Fruit fly (Drosophila melanogaster) whole organism, embryonic: ENCODE results near the gene Usp30.

Experiments used
- Atf-2 ChIP-seq: fragments of 200-800 bp; sonication (Bioruptor generic); optimal IDR thresholded peaks from 2 replicates; lab custom pipeline; 2016; ENCODE audit warnings: missing biosample characterization, missing genetic modification characterization
- Bteb2 ChIP-seq: fragments of 200-800 bp; sonication (Bioruptor generic); optimal IDR thresholded peaks from 2 replicates; lab custom pipeline; 2016; ENCODE audit warnings: missing biosample characterization, missing genetic modification characterization
- CG10462 ChIP-seq: fragments of 200-800 bp; sonication (Bioruptor generic); optimal IDR thresholded peaks from 2 replicates; lab custom pipeline; 2016; ENCODE audit warnings: missing biosample characterization, missing genetic modification characterization
- CG12659 ChIP-seq: fragments of 200-800 bp; sonication (Bioruptor generic); optimal IDR thresholded peaks from 3 replicates; lab custom pipeline; 2017; ENCODE audit warnings: mild to moderate bottlenecking, missing biosample characterization, missing genetic modification reagents, missing genetic modification characterization
- CG13424 ChIP-seq: fragments of 200-800 bp; sonication (Bioruptor generic); optimal IDR thresholded peaks from 2 replicates; lab custom pipeline; 2019; ENCODE audit warnings: missing biosample characterization, mild to moderate bottlenecking, missing genetic modification characterization, moderate library complexity
- CG15696 ChIP-seq: fragments of 200-800 bp; sonication (Bioruptor generic); optimal IDR thresholded peaks from 2 replicates; lab custom pipeline; 2019; ENCODE audit warnings: missing biosample characterization, mild to moderate bottlenecking, missing genetic modification characterization, moderate library complexity
- CG16813 ChIP-seq: fragments of 200-800 bp; sonication (Bioruptor generic); IDR thresholded peaks from 3 replicates; pipeline ENCODE4 v1.3.6; 2022; ENCODE audit warnings: missing biosample characterization, missing genetic modification characterization; ENCODE audit not compliant: partially characterized antibody
- CG16863 ChIP-seq: fragments of 200-800 bp; sonication (Bioruptor generic); optimal IDR thresholded peaks from 3 replicates; lab custom pipeline; 2016; ENCODE audit warnings: missing biosample characterization, missing genetic modification characterization
- CG1792 ChIP-seq: fragments of 200-800 bp; sonication (Bioruptor generic); optimal IDR thresholded peaks from 2 replicates; lab custom pipeline; 2016; ENCODE audit warnings: missing biosample characterization, missing genetic modification characterization
- CG2116 ChIP-seq: fragments of 200-800 bp; sonication (Bioruptor generic); optimal IDR thresholded peaks from 3 replicates; lab custom pipeline; 2018; ENCODE audit warnings: missing biosample characterization, mild to moderate bottlenecking, missing genetic modification characterization
- CG2889 ChIP-seq: fragments of 200-800 bp; sonication (Bioruptor generic); IDR thresholded peaks from 3 replicates; pipeline ENCODE4 v1.3.6; 2022; ENCODE audit warnings: missing biosample characterization, missing genetic modification characterization
- CG3163 ChIP-seq: fragments of 200-800 bp; sonication (Bioruptor generic); optimal IDR thresholded peaks from 3 replicates; lab custom pipeline; 2016; ENCODE audit warnings: missing biosample characterization, missing genetic modification characterization
- CG3407 ChIP-seq: fragments of 200-800 bp; sonication (Bioruptor generic); optimal IDR thresholded peaks from 2 replicates; lab custom pipeline; 2018; ENCODE audit warnings: missing biosample characterization, mild to moderate bottlenecking, missing genetic modification characterization
- CG34224 ChIP-seq: fragments of 200-800 bp; sonication (Bioruptor generic); IDR thresholded peaks from 3 replicates; pipeline ENCODE4 v1.3.6; 2022; ENCODE audit warnings: missing biosample characterization, missing genetic modification characterization; ENCODE audit not compliant: partially characterized antibody
- CG4360 ChIP-seq: fragments of 200-800 bp; sonication (Bioruptor generic); IDR thresholded peaks from 2 replicates; pipeline ENCODE4 v1.3.6; 2022; ENCODE audit warnings: missing biosample characterization, missing genetic modification characterization
- CG4854 ChIP-seq: fragments of 200-800 bp; sonication (Bioruptor generic); optimal IDR thresholded peaks from 2 replicates; lab custom pipeline; 2016; ENCODE audit warnings: missing biosample characterization, missing genetic modification characterization, inconsistent platforms
- CG7987 ChIP-seq: fragments of 200-800 bp; sonication (Bioruptor generic); optimal IDR thresholded peaks from 2 replicates; lab custom pipeline; 2018; ENCODE audit warnings: missing biosample characterization, mild to moderate bottlenecking, missing genetic modification characterization, moderate library complexity
- CG8290 ChIP-seq, 3 experiments: fragments of 200-800 bp; sonication (Bioruptor generic); optimal IDR thresholded peaks; 2 replicates each; lab custom pipeline; 2016 to 2019; ENCODE audit warnings: missing biosample characterization in 3 of 3, missing genetic modification characterization in 3 of 3, mild to moderate bottlenecking in 2 of 3, moderate library complexity in 1 of 3
- CG8924 ChIP-seq: fragments of 200-800 bp; optimal IDR thresholded peaks from 3 replicates; lab custom pipeline; 2019; ENCODE audit warnings: missing biosample characterization, mild to moderate bottlenecking, missing genetic modification characterization, moderate library complexity
- CG9437 ChIP-seq: fragments of 200-800 bp; sonication (Bioruptor generic); optimal IDR thresholded peaks from 2 replicates; lab custom pipeline; 2018; ENCODE audit warnings: missing biosample characterization, mild to moderate bottlenecking, missing genetic modification characterization
- D19B ChIP-seq: fragments of 200-800 bp; sonication (Bioruptor generic); optimal IDR thresholded peaks from 2 replicates; lab custom pipeline; 2017; ENCODE audit warnings: missing biosample characterization, mild to moderate bottlenecking, missing genetic modification characterization
- Elba2 ChIP-seq: fragments of 200-800 bp; sonication (Bioruptor generic); optimal IDR thresholded peaks from 3 replicates; lab custom pipeline; 2016; ENCODE audit warnings: missing biosample characterization, missing genetic modification characterization
- H2.0 ChIP-seq: fragments of 200-800 bp; sonication (Bioruptor generic); IDR thresholded peaks from 2 replicates; pipeline ENCODE4 v1.3.6; 2022; ENCODE audit warnings: missing biosample characterization, missing genetic modification characterization
- HmgZ ChIP-seq: fragments of 200-800 bp; sonication (Bioruptor generic); optimal IDR thresholded peaks from 2 replicates; lab custom pipeline; 2018; ENCODE audit warnings: missing biosample characterization, mild to moderate bottlenecking, missing genetic modification characterization
- Hr78 ChIP-seq, 2 experiments: fragments of 200-800 bp in 1 of 2; fragments of >200 bp in 1 of 2; sonication (Bioruptor generic) in 1 of 2; optimal IDR thresholded peaks; 2 replicates each; lab custom pipeline; 2017 to 2019; ENCODE audit warnings: missing biosample characterization in 2 of 2, missing genetic modification characterization in 2 of 2, mild to moderate bottlenecking in 1 of 2, moderate library complexity in 1 of 2
- MESR4 ChIP-seq: fragments of 200-800 bp; sonication (Bioruptor generic); optimal IDR thresholded peaks from 2 replicates; lab custom pipeline; 2018; ENCODE audit warnings: missing biosample characterization, mild to moderate bottlenecking, missing genetic modification characterization, moderate library complexity
- Nf-YB ChIP-seq: fragments of 200-800 bp; sonication (Bioruptor generic); optimal IDR thresholded peaks from 3 replicates; lab custom pipeline; 2019; ENCODE audit warnings: missing biosample characterization, mild to moderate bottlenecking, missing genetic modification characterization, moderate library complexity
- PHDP ChIP-seq: fragments of 200-800 bp; sonication (Bioruptor generic); optimal IDR thresholded peaks from 3 replicates; lab custom pipeline; 2018; ENCODE audit warnings: missing biosample characterization, mild to moderate bottlenecking, missing genetic modification characterization, moderate library complexity
- Side ChIP-seq: fragments of 200-800 bp; sonication (Bioruptor generic); optimal IDR thresholded peaks from 2 replicates; lab custom pipeline; 2016; ENCODE audit warnings: missing biosample characterization, missing genetic modification characterization
- al ChIP-seq: fragments of 200-800 bp; sonication (Bioruptor generic); IDR thresholded peaks from 2 replicates; pipeline ENCODE4 v1.3.6; 2022; ENCODE audit warnings: missing biosample characterization, missing genetic modification characterization
- amos ChIP-seq: fragments of 200-800 bp; sonication (Bioruptor generic); IDR thresholded peaks from 2 replicates; pipeline ENCODE4 v1.3.6; 2022; ENCODE audit warnings: missing biosample characterization, missing genetic modification characterization; ENCODE audit not compliant: partially characterized antibody
- bbx ChIP-seq: fragments of 200-800 bp; sonication (Bioruptor generic); IDR thresholded peaks from 2 replicates; pipeline ENCODE4 v1.3.6; 2022; ENCODE audit warnings: missing biosample characterization, missing genetic modification characterization; ENCODE audit not compliant: partially characterized antibody
- cas ChIP-seq: fragments of 200-800 bp; sonication (Bioruptor generic); IDR thresholded peaks from 2 replicates; pipeline ENCODE4 v1.3.6; 2022; ENCODE audit warnings: missing biosample characterization, missing genetic modification characterization
- cwo ChIP-seq: fragments of 200-800 bp; sonication (Bioruptor generic); optimal IDR thresholded peaks from 3 replicates; lab custom pipeline; 2017; ENCODE audit warnings: missing biosample characterization, missing genetic modification characterization, mild to moderate bottlenecking, moderate library complexity, missing genetic modification reagents
- fru ChIP-seq: fragments of >200 bp; optimal IDR thresholded peaks from 2 replicates; lab custom pipeline; 2017
- h ChIP-seq: fragments of >200 bp; optimal IDR thresholded peaks from 2 replicates; lab custom pipeline; 2017
- ind ChIP-seq: fragments of 200-800 bp; sonication (Bioruptor generic); optimal IDR thresholded peaks from 3 replicates; lab custom pipeline; 2016; ENCODE audit warnings: missing biosample characterization, missing genetic modification characterization
- jumu ChIP-seq: fragments of 200-800 bp; sonication (Bioruptor generic); optimal IDR thresholded peaks from 3 replicates; lab custom pipeline; 2016; ENCODE audit warnings: missing biosample characterization, missing genetic modification characterization
- kah ChIP-seq: fragments of 200-800 bp; sonication (Bioruptor generic); optimal IDR thresholded peaks from 2 replicates; lab custom pipeline; 2018; ENCODE audit warnings: missing biosample characterization, mild to moderate bottlenecking, missing genetic modification characterization
- lbe ChIP-seq: fragments of 200-800 bp; sonication (Bioruptor generic); optimal IDR thresholded peaks from 2 replicates; lab custom pipeline; 2016; ENCODE audit warnings: missing biosample characterization, mild to moderate bottlenecking, missing genetic modification characterization
- mirr ChIP-seq: fragments of 200-800 bp; sonication (Bioruptor generic); optimal IDR thresholded peaks from 3 replicates; lab custom pipeline; 2018; ENCODE audit warnings: missing biosample characterization, mild to moderate bottlenecking, missing genetic modification characterization
- onecut ChIP-seq: fragments of 200-800 bp; sonication (Bioruptor generic); IDR thresholded peaks from 2 replicates; pipeline ENCODE4 v1.3.6; 2022; ENCODE audit warnings: missing biosample characterization, missing genetic modification characterization
- org-1 ChIP-seq: fragments of 200-800 bp; sonication (Bioruptor generic); optimal IDR thresholded peaks from 2 replicates; lab custom pipeline; 2017; ENCODE audit warnings: missing biosample characterization, missing genetic modification characterization
- phol ChIP-seq: fragments of 200-800 bp; sonication (Bioruptor generic); optimal IDR thresholded peaks from 3 replicates; lab custom pipeline; 2018; ENCODE audit warnings: missing biosample characterization, mild to moderate bottlenecking, missing genetic modification characterization, moderate library complexity
- sqz ChIP-seq: fragments of 200-800 bp; sonication (Bioruptor generic); optimal IDR thresholded peaks from 3 replicates; lab custom pipeline; 2018; ENCODE audit warnings: missing biosample characterization, mild to moderate bottlenecking, missing genetic modification characterization
- sr ChIP-seq: fragments of 200-800 bp; sonication (Bioruptor generic); IDR thresholded peaks from 3 replicates; pipeline ENCODE4 v1.3.6; 2022; ENCODE audit warnings: missing biosample characterization, missing genetic modification characterization
- sug ChIP-seq: fragments of 200-800 bp; optimal IDR thresholded peaks from 2 replicates; lab custom pipeline; 2019; ENCODE audit warnings: missing biosample characterization, mild to moderate bottlenecking, missing genetic modification characterization, moderate library complexity
- tll ChIP-seq, 2 experiments: fragments of 200-800 bp in 1 of 2; fragments of >200 bp in 1 of 2; sonication (Bioruptor generic) in 1 of 2; optimal IDR thresholded peaks; 2 replicates each; lab custom pipeline; 2017 to 2019; ENCODE audit warnings: missing biosample characterization in 2 of 2, missing genetic modification characterization in 2 of 2, mild to moderate bottlenecking in 1 of 2, moderate library complexity in 1 of 2
- unc-4 ChIP-seq: fragments of 200-800 bp; sonication (Bioruptor generic); IDR thresholded peaks from 2 replicates; pipeline ENCODE4 v1.3.6; 2022; ENCODE audit warnings: missing biosample characterization, missing genetic modification characterization; ENCODE audit not compliant: partially characterized antibody
- usp ChIP-seq: fragments of >200 bp; optimal IDR thresholded peaks from 2 replicates; lab custom pipeline; 2017; ENCODE audit warnings: missing biosample characterization, missing genetic modification characterization
- zen ChIP-seq: fragments of 200-800 bp; sonication (Bioruptor generic); optimal IDR thresholded peaks from 3 replicates; lab custom pipeline; 2018; ENCODE audit warnings: missing biosample characterization, mild to moderate bottlenecking, missing genetic modification characterization, moderate library complexity

Gene Usp30

DNA sequence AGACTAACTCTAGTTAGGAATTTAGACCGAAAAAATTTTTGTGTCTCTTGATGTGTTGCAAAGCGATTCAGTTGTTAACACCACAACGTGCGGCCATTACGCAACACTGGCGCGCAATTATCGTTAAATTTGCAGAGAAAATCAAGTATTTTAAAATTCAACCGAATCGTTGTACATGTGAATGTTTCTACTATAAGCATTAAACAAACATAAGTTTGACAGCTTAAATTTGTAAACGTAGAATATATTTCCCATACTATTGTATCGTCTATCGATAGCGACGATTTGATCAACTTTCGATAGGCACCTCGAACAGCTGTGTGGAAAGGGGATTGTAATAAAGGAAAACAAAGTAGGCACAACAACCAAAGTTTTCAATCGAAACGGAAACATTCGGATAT lies at the start of gene Usp30, which contains the start of gene CG16721 (continued):
- TF ChIP-seq cwo (GFP tag; lab: Kevin White, UChicago) = no peak
- TF ChIP-seq CG1792 = peak; percentile 9
- peak; percentile 77 for TF ChIP-seq CG8290 (GFP tag; optimal IDR thresholded peaks at IDR 0.05; lab: Kevin White, UChicago)
- peak in 1 of 2 experiments; percentile 42 for TF ChIP-seq CG8290 (tag; optimal IDR thresholded peaks at IDR 0.05; lab: Kevin White, UChicago)
- TF ChIP-seq CG15696 (tag; lab: Kevin White, UChicago) = no peak
- TF ChIP-seq CG2889 (GFP tag; lab: Robert Waterston, UW) = no peak
- TF ChIP-seq CG4854 (GFP tag; lab: Kevin White, UChicago) = no peak
- no peak for TF ChIP-seq onecut (GFP tag; lab: Robert Waterston, UW)
- no peak for TF ChIP-seq H2.0 (GFP tag; lab: Robert Waterston, UW)
- peak; percentile 31 for TF ChIP-seq jumu (GFP tag; lab: Kevin White, UChicago)
- TF ChIP-seq mirr (GFP tag; lab: Kevin White, UChicago) = peak; percentile 43
- TF ChIP-seq cas = no peak
- peak; percentile 87 for TF ChIP-seq CG34224 (GFP tag; lab: Robert Waterston, UW)
- TF ChIP-seq h (lab: Kevin White, UChicago) = no peak
- TF ChIP-seq sr = no peak
- no peak for TF ChIP-seq al (GFP tag; lab: Robert Waterston, UW)
- TF ChIP-seq MESR4 (GFP tag; lab: Kevin White, UChicago) = peak; percentile 75
- TF ChIP-seq bbx = peak; percentile 66
- TF ChIP-seq amos = peak; percentile 67
- TF ChIP-seq phol (tag; lab: Kevin White, UChicago) = peak; percentile 55
- TF ChIP-seq ind (GFP tag; lab: Kevin White, UChicago) = peak; percentile 42
- TF ChIP-seq CG10462 = peak; percentile 0
- TF ChIP-seq Bteb2 (GFP tag; lab: Kevin White, UChicago) = peak; percentile 38
- peak; percentile 63 for TF ChIP-seq Side
- no peak for TF ChIP-seq org-1 (GFP tag; lab: Kevin White, UChicago)
- TF ChIP-seq CG12659 (GFP tag; lab: Kevin White, UChicago) = peak; percentile 62
- peak; percentile 71 for TF ChIP-seq lbe (GFP tag; lab: Kevin White, UChicago)
- TF ChIP-seq CG4360 (GFP tag; lab: Robert Waterston, UW) = no peak
- TF ChIP-seq Hr78 (GFP tag; optimal IDR thresholded peaks at IDR 0.05; lab: Kevin White, UChicago) = no peak
- peak; percentile 26 for TF ChIP-seq zen (tag; lab: Kevin White, UChicago)
- peak; percentile 43 for TF ChIP-seq sug (tag; lab: Kevin White, UChicago)
- peak; percentile 1 for TF ChIP-seq Nf-YB (GFP tag; lab: Kevin White, UChicago)
- peak; percentile 79 for TF ChIP-seq unc-4 (GFP tag; lab: Robert Waterston, UW)
- peak; percentile 35 for TF ChIP-seq CG3163 (GFP tag; lab: Kevin White, UChicago)
- peak; percentile 75 for TF ChIP-seq CG16813 (GFP tag; lab: Robert Waterston, UW)
- TF ChIP-seq sqz = no peak
- TF ChIP-seq tll (GFP tag; optimal IDR thresholded peaks at IDR 0.05; lab: Kevin White, UChicago) = no peak
- TF ChIP-seq kah = no peak
- peak; percentile 76 for TF ChIP-seq HmgZ (tag; lab: Kevin White, UChicago)
- peak; percentile 40 for TF ChIP-seq CG16863
- TF ChIP-seq CG13424 (tag; lab: Kevin White, UChicago) = no peak
- no peak for TF ChIP-seq CG9437 (GFP tag; lab: Kevin White, UChicago)
- no peak for TF ChIP-seq Elba2 (GFP tag; lab: Kevin White, UChicago)
- no peak for TF ChIP-seq CG7987 (GFP tag; lab: Kevin White, UChicago)
- TF ChIP-seq D19B (GFP tag; lab: Kevin White, UChicago) = no peak
- TF ChIP-seq fru = no peak
- no peak for TF ChIP-seq CG3407
- peak; percentile 44 for TF ChIP-seq PHDP (tag; lab: Kevin White, UChicago)
- TF ChIP-seq usp = no peak
- no peak for TF ChIP-seq CG8924 (tag; lab: Kevin White, UChicago)
- peak; percentile 93 for TF ChIP-seq CG2116 (GFP tag; lab: Kevin White, UChicago)
- TF ChIP-seq Atf-2 = no peak
